Worm (Caenorhabditis elegans): ENCODE data around the gene nhl-2.
A peak's percentile ranks its signal among the peaks of the same experiment; 100 is the strongest.

The nhl-2 gene

ce11 chrIII:4881955-4882354 is 16.9 kb downstream of the nhl-2 start:
- peak; percentile 72 for TF ChIP-seq elt-2 (tag; optimal IDR thresholded peaks at IDR 0.05)
- no peak for TF ChIP-seq unc-39 (tag; optimal IDR thresholded peaks at IDR 0.05)
- peak; percentile 37 for TF ChIP-seq pqm-1 (tag; optimal IDR thresholded peaks at IDR 0.05)

- TF ChIP-seq elt-2 (tag; optimal IDR thresholded peaks at IDR 0.05) (no peak), ztf-4 (tag; optimal IDR thresholded peaks at IDR 0.05) (no peak), ceh-28 (tag; optimal IDR thresholded peaks at IDR 0.05) (peak; percentile 15), nhr-12 (tag; optimal IDR thresholded peaks at IDR 0.05) (no peak), fkh-10 (GFP tag; optimal IDR thresholded peaks at IDR 0.05) (no peak), jun-1 (tag; optimal IDR thresholded peaks at IDR 0.05) (no peak)
Measured at ce11 chrIII:4879445-4879844, 19.4 kb downstream of the nhl-2 start, which contains the start of gene C35D10.1. C35D10.1 (plus strand) TSS chrIII:4879745.

- TF ChIP-seq unc-39 (tag; optimal IDR thresholded peaks at IDR 0.05) (no peak), skn-1 (tag; optimal IDR thresholded peaks at IDR 0.05) (peak; percentile 27), hmg-11 (tag; optimal IDR thresholded peaks at IDR 0.05) (no peak), daf-12 (tag; optimal IDR thresholded peaks at IDR 0.05) (no peak), unc-62 (GFP tag; optimal IDR thresholded peaks at IDR 0.05) (no peak), mml-1 (tag; optimal IDR thresholded peaks at IDR 0.05) (no peak), lin-15B (tag; optimal IDR thresholded peaks at IDR 0.05) (peak; percentile 61), nhr-12 (tag; optimal IDR thresholded peaks at IDR 0.05) (no peak), snpc-4 (tag; optimal IDR thresholded peaks at IDR 0.05) (peak; percentile 29), nfya-1 (tag; optimal IDR thresholded peaks at IDR 0.05; ENCODE audit: insufficient read depth) (peak; percentile 47), elt-2 (tag; optimal IDR thresholded peaks at IDR 0.05) (peak; percentile 3), nhr-43 (tag; optimal IDR thresholded peaks at IDR 0.05; ENCODE audit: poor library complexity, severe bottlenecking) (no peak), nhr-77 (tag; optimal IDR thresholded peaks at IDR 0.05) (no peak), R02D3.7 (tag; optimal IDR thresholded peaks at IDR 0.05) (no peak)
Measured at ce11 chrIII:4878281-4878680, 20.6 kb downstream of the nhl-2 start, which contains the start of the genes tost-1 and arx-6. tost-1 (minus strand) TSS chrIII:4878311. arx-6 (plus strand) TSS chrIII:4878658.

- TF ChIP-seq snpc-4 (tag; optimal IDR thresholded peaks at IDR 0.05), result no peak
- peak; percentile 39 for TF ChIP-seq fkh-10 (GFP tag; optimal IDR thresholded peaks at IDR 0.05)
Measured at ce11 chrIII:4875663-4876062, 23.2 kb downstream of the nhl-2 start.

ce11 chrIII:4874671-4875070 is 24.2 kb downstream of the nhl-2 start, which contains the start of gene C35D10.12:
C35D10.12 (minus strand) TSS chrIII:4874771.
- TF ChIP-seq ceh-9 (tag; optimal IDR thresholded peaks at IDR 0.05) (no peak), zag-1 (tag; optimal IDR thresholded peaks at IDR 0.05) (no peak), fkh-2 (tag; optimal IDR thresholded peaks at IDR 0.05) (no peak), hmg-11 (tag; optimal IDR thresholded peaks at IDR 0.05) (no peak), ZK546.5 (tag; optimal IDR thresholded peaks at IDR 0.05) (no peak), ceh-28 (tag; optimal IDR thresholded peaks at IDR 0.05) (no peak), fkh-10 (GFP tag; optimal IDR thresholded peaks at IDR 0.05) (no peak), sea-2 (GFP tag; optimal IDR thresholded peaks at IDR 0.05) (no peak), unc-39 (tag; optimal IDR thresholded peaks at IDR 0.05) (no peak), elt-1 (tag; optimal IDR thresholded peaks at IDR 0.05) (no peak), nhr-77 (tag; optimal IDR thresholded peaks at IDR 0.05) (no peak)

ce11 chrIII:4873395-4873794 is 25.5 kb downstream of the nhl-2 start:
- TF ChIP-seq daf-12 (tag; optimal IDR thresholded peaks at IDR 0.05), result no peak
- no peak for TF ChIP-seq unc-62 (GFP tag; optimal IDR thresholded peaks at IDR 0.05)
- TF ChIP-seq jun-1 (tag; optimal IDR thresholded peaks at IDR 0.05), result no peak
- TF ChIP-seq mml-1 (tag; optimal IDR thresholded peaks at IDR 0.05), result no peak
- no peak for TF ChIP-seq aly-2 (tag; optimal IDR thresholded peaks at IDR 0.05)
- TF ChIP-seq nhr-43 (tag; optimal IDR thresholded peaks at IDR 0.05; ENCODE audit: poor library complexity, severe bottlenecking), result no peak
- TF ChIP-seq nhr-76 (tag; optimal IDR thresholded peaks at IDR 0.05), result no peak
- no peak for TF ChIP-seq elt-2 (tag; optimal IDR thresholded peaks at IDR 0.05)

- TF ChIP-seq ama-1 (optimal IDR thresholded peaks at IDR 0.05), result no peak
Measured at ce11 chrIII:4870478-4870877, 28.4 kb downstream of the nhl-2 start, which contains the start of gene gipc-1. gipc-1 (plus strand) TSS chrIII:4870778.
